Worm (Caenorhabditis elegans): ENCODE data around the gene hacl-1.
A peak's percentile ranks its signal among the peaks of the same experiment; 100 is the strongest.

Gene hacl-1

ce11 chrII:11453025-11453424 lies 39.7 kb downstream of the hacl-1 start, which contains the start of gene rsp-1 (continued):
- TF ChIP-seq K12H6.12 (tag; optimal IDR thresholded peaks at IDR 0.05), result peak; percentile 80
- no peak for TF ChIP-seq ccch-3 (GFP tag; optimal IDR thresholded peaks at IDR 0.05)
- peak; percentile 71 for TF ChIP-seq ztf-26 (tag; optimal IDR thresholded peaks at IDR 0.05)
- TF ChIP-seq let-607 (tag; optimal IDR thresholded peaks at IDR 0.05), result peak; percentile 54 to 73
- no peak for TF ChIP-seq Y79H2A.3 (GFP tag; conservative IDR thresholded peaks at IDR 0.05)
- peak; percentile 27 for TF ChIP-seq F22D6.2 (tag; optimal IDR thresholded peaks at IDR 0.05)
- peak; percentile 94 for TF ChIP-seq ekl-4 (GFP tag; IDR thresholded peaks at IDR 0.05)
- TF ChIP-seq hlh-26 (GFP tag; conservative IDR thresholded peaks at IDR 0.05), result no peak
- TF ChIP-seq lin-54 (GFP tag; optimal IDR thresholded peaks at IDR 0.05), result peak; percentile 93
- peak; percentile 45; the same call in 1 of the 2 replicates for TF ChIP-seq C06A6.2 (GFP tag; conservative IDR thresholded peaks at IDR 0.05)
- 0 out of 2 replicates have a peak, but pooled peaks have one; percentile 30 for TF ChIP-seq egl-18 (GFP tag; IDR thresholded peaks at IDR 0.05)
- no peak for TF ChIP-seq nfya-1 (tag; optimal IDR thresholded peaks at IDR 0.05; ENCODE audit: borderline replicate concordance, insufficient read depth)
- TF ChIP-seq cebp-2 (GFP tag; IDR thresholded peaks at IDR 0.05), result no peak
- peak; percentile 60 for TF ChIP-seq efl-1 (GFP tag; optimal IDR thresholded peaks at IDR 0.05)
- peak; percentile 72 for TF ChIP-seq snpc-1.3 (tag; optimal IDR thresholded peaks at IDR 0.05; ENCODE audit: insufficient read depth)
- peak; percentile 42 for TF ChIP-seq snpc-1.1 (tag; optimal IDR thresholded peaks at IDR 0.05; ENCODE audit: insufficient read depth)
- peak; percentile 57 for TF ChIP-seq madf-8 (GFP tag; conservative IDR thresholded peaks at IDR 0.05)
- peak; percentile 79 for TF ChIP-seq let-526 (GFP tag; IDR thresholded peaks at IDR 0.05)
- no peak for TF ChIP-seq hlh-12 (tag; optimal IDR thresholded peaks at IDR 0.05)
- peak; percentile 83 for TF ChIP-seq B0336.3 (GFP tag; IDR thresholded peaks at IDR 0.05)

ce11 chrII:11452498-11453005 lies 40.2 kb downstream of the hacl-1 start, which contains the start of gene rsp-2:
TSS of gene rsp-2 (minus strand) at chrII:11452955.
- TF ChIP-seq aptf-2 (GFP tag; conservative IDR thresholded peaks at IDR 0.05) (no peak), Y95B8A.8 (GFP tag; IDR thresholded peaks at IDR 0.05) (no peak), ztf-18 (tag; optimal IDR thresholded peaks at IDR 0.05) (no peak), dpl-1 (GFP tag; optimal IDR thresholded peaks at IDR 0.05) (no peak), hrde-1 (tag; optimal IDR thresholded peaks at IDR 0.05; ENCODE audit: borderline replicate concordance) (no peak), mes-4 (tag; optimal IDR thresholded peaks at IDR 0.05) (no peak), F10E7.11 (tag; optimal IDR thresholded peaks at IDR 0.05) (no peak)

- no peak for TF ChIP-seq F33H1.4 (GFP tag; IDR thresholded peaks at IDR 0.05)
- peak; percentile 2 for TF ChIP-seq fkh-3 (tag; optimal IDR thresholded peaks at IDR 0.05)
- no peak for TF ChIP-seq hmg-1.2 (GFP tag; IDR thresholded peaks at IDR 0.05)
- no peak for TF ChIP-seq egl-18 (GFP tag; IDR thresholded peaks at IDR 0.05)
- TF ChIP-seq bed-2 (GFP tag; IDR thresholded peaks at IDR 0.05), result no peak
- TF ChIP-seq egrh-3 (GFP tag; IDR thresholded peaks at IDR 0.05), result peak; percentile 28; the same call in 1 of the 2 replicates
- TF ChIP-seq athp-1 (tag; optimal IDR thresholded peaks at IDR 0.05), result no peak
- TF ChIP-seq B0261.1 (tag; optimal IDR thresholded peaks at IDR 0.05), result no peak
- no peak for TF ChIP-seq Y53G8AR.9 (GFP tag; conservative IDR thresholded peaks at IDR 0.05)
- TF ChIP-seq D2030.7 (GFP tag; IDR thresholded peaks at IDR 0.05), result no peak
- no peak for TF ChIP-seq hmg-20 (GFP tag; IDR thresholded peaks at IDR 0.05)
- no peak for TF ChIP-seq dpff-1 (tag; optimal IDR thresholded peaks at IDR 0.05)
- no peak for TF ChIP-seq ztf-25 (GFP tag; IDR thresholded peaks at IDR 0.05)
- TF ChIP-seq lag-1 (GFP tag; IDR thresholded peaks at IDR 0.05), result no peak
- TF ChIP-seq tbp1 (GFP tag; optimal IDR thresholded peaks at IDR 0.05), result no peak
- peak; percentile 78 for TF ChIP-seq zfh-2 (GFP tag; conservative IDR thresholded peaks at IDR 0.05)
- no peak for TF ChIP-seq sptf-2 (GFP tag; optimal IDR thresholded peaks at IDR 0.05)
- no peak for TF ChIP-seq ztf-28 (GFP tag; IDR thresholded peaks at IDR 0.05)
- TF ChIP-seq hlh-12 (tag; optimal IDR thresholded peaks at IDR 0.05), result no peak
- no peak for TF ChIP-seq F49E8.2 (tag; optimal IDR thresholded peaks at IDR 0.05; ENCODE audit: insufficient read depth)
Measured at ce11 chrII:11451738-11452137, 41.0 kb downstream of the hacl-1 start.

All from whole organism, young adult.